Worm (Caenorhabditis elegans) whole organism, early embryonic: Measurements from ENCODE around the gene ZC196.2.

Source experiments
- ama-1 ChIP-seq: fragments of 150-350 bp; optimal IDR thresholded peaks from 2 replicates; lab custom pipeline; 2014
- ceh-13 ChIP-seq: fragments of 200-800 bp; sonication (Bioruptor generic); optimal IDR thresholded peaks from 2 replicates; lab custom pipeline; 2018; ENCODE audit warnings: mild to moderate bottlenecking, missing genetic modification characterization, missing compliant biosample characterization
- ceh-36 ChIP-seq: sonication (generic microtip); optimal IDR thresholded peaks from 2 replicates; lab custom pipeline; 2016; ENCODE audit warnings: missing genetic modification characterization, inconsistent platforms, missing compliant biosample characterization
- ets-7 ChIP-seq: sonication (generic microtip); optimal IDR thresholded peaks from 2 replicates; lab custom pipeline; 2016; ENCODE audit warnings: missing genotype, missing genetic modification characterization, missing compliant biosample characterization
- flt-1 ChIP-seq: fragments of 200-800 bp; sonication (Bioruptor generic); IDR thresholded peaks from 2 replicates; pipeline ENCODE4 v1.3.6; 2022; ENCODE audit warnings: missing genetic modification characterization, missing compliant biosample characterization
- hmg-4 ChIP-seq: fragments of 200-800 bp; sonication (Bioruptor generic); optimal IDR thresholded peaks from 2 replicates; lab custom pipeline; 2018; ENCODE audit warnings: mild to moderate bottlenecking, missing genetic modification characterization, missing compliant biosample characterization
- hnd-1 ChIP-seq: sonication (generic microtip); optimal IDR thresholded peaks from 2 replicates; lab custom pipeline; 2016; ENCODE audit warnings: missing genetic modification characterization, missing compliant biosample characterization
- scrt-1 ChIP-seq: fragments of 200-800 bp; sonication (Bioruptor generic); IDR thresholded peaks from 2 replicates; pipeline ENCODE4 v1.3.6; 2022; ENCODE audit warnings: missing genetic modification characterization, missing compliant biosample characterization
- sea-1 ChIP-seq: fragments of 200-800 bp; sonication (Bioruptor generic); conservative IDR thresholded peaks from 2 replicates; pipeline ENCODE4 v1.3.6; 2022; ENCODE audit warnings: missing genetic modification characterization, missing compliant biosample characterization
- tra-4 ChIP-seq: sonication (generic microtip); optimal IDR thresholded peaks from 2 replicates; lab custom pipeline; 2017; ENCODE audit warnings: missing genetic modification characterization, missing compliant biosample characterization

DNA sequence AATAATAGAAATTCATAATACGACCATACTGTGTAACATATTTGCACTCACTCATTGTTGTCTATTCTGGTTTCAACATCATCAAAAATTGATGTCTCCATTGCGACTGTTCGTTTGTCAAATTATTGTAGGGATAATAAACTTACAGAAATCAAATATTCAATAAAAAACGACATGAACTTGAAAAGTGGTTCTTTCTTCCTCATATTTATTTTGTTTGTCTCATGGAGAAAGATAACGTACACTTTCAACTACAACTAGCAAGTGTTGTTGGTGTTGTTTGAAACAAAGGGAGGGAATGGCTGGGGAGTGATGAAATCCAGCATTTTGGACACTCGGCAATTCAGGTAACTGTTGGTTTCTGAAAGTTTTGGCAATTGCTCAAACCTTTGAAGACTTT lies 26.7 kb downstream of the ZC196.2 start, which contains the start of gene B0507.9:
- no peak for TF ChIP-seq hmg-4 (GFP tag; lab: Kevin White, UChicago)
- TF ChIP-seq flt-1 (GFP tag; lab: Robert Waterston, UW), result no peak
- TF ChIP-seq ama-1, result no peak
- no peak for TF ChIP-seq ceh-13 (GFP tag; lab: Kevin White, UChicago)
- no peak for TF ChIP-seq sea-1
- no peak for TF ChIP-seq ceh-36
- no peak for TF ChIP-seq tra-4 (tag; lab: Kevin White, UChicago)
- no peak for TF ChIP-seq scrt-1 (GFP tag; lab: Robert Waterston, UW)
- TF ChIP-seq ets-7, result no peak
- no peak for TF ChIP-seq hnd-1 (tag; lab: Kevin White, UChicago)
